Fruit fly (Drosophila melanogaster) whole organism, pupa: ENCODE results near the gene CG5849.

ENCODE experiments used
- CG10348 ChIP-seq: fragments of 200-800 bp; sonication (Bioruptor generic); IDR thresholded peaks from 2 replicates; pipeline ENCODE4 v1.3.6; 2022; ENCODE audit warnings: missing biosample characterization, missing genetic modification characterization
- CG12605 ChIP-seq: fragments of 200-800 bp; sonication (Bioruptor generic); IDR thresholded peaks from 2 replicates; pipeline ENCODE4 v1.3.6; 2022; ENCODE audit warnings: missing biosample characterization, missing genetic modification characterization
- CG13204 ChIP-seq: fragments of 200-800 bp; sonication (Bioruptor generic); optimal IDR thresholded peaks from 2 replicates; lab custom pipeline; 2018; ENCODE audit warnings: missing biosample characterization, mild to moderate bottlenecking, missing genetic modification characterization, moderate library complexity
- CG14655 ChIP-seq: fragments of 200-800 bp; sonication (Bioruptor generic); optimal IDR thresholded peaks from 3 replicates; lab custom pipeline; 2017; ENCODE audit warnings: mild to moderate bottlenecking, missing biosample characterization, missing genetic modification reagents, missing genetic modification characterization
- CG15710 ChIP-seq: fragments of 200-800 bp; sonication (Bioruptor generic); optimal IDR thresholded peaks from 2 replicates; lab custom pipeline; 2018; ENCODE audit warnings: missing biosample characterization, mild to moderate bottlenecking, missing genetic modification characterization, moderate library complexity
- CG17806 ChIP-seq: fragments of 200-800 bp; sonication (Bioruptor generic); optimal IDR thresholded peaks from 2 replicates; lab custom pipeline; 2018; ENCODE audit warnings: missing biosample characterization, mild to moderate bottlenecking, missing genetic modification characterization, moderate library complexity
- CG32121 ChIP-seq: fragments of 200-800 bp; sonication (Bioruptor generic); IDR thresholded peaks from 2 replicates; pipeline ENCODE4 v1.3.6; 2022; ENCODE audit warnings: missing biosample characterization, missing genetic modification characterization
- CG34367 ChIP-seq: fragments of 200-800 bp; sonication (Bioruptor generic); optimal IDR thresholded peaks from 2 replicates; lab custom pipeline; 2018; ENCODE audit warnings: missing biosample characterization, mild to moderate bottlenecking, missing genetic modification characterization
- CG4496 ChIP-seq: fragments of 200-800 bp; sonication (Bioruptor generic); IDR thresholded peaks from 3 replicates; pipeline ENCODE4 v1.3.6; 2022; ENCODE audit warnings: missing biosample characterization, missing genetic modification characterization
- CG8159 ChIP-seq: fragments of 200-800 bp; sonication (Bioruptor generic); optimal IDR thresholded peaks from 3 replicates; lab custom pipeline; 2018; ENCODE audit warnings: missing biosample characterization, mild to moderate bottlenecking, missing genetic modification characterization, moderate library complexity
- CG8301 ChIP-seq: fragments of 200-800 bp; sonication (Bioruptor generic); optimal IDR thresholded peaks from 2 replicates; lab custom pipeline; 2018; ENCODE audit warnings: missing biosample characterization, mild to moderate bottlenecking, missing genetic modification characterization
- CG9948 ChIP-seq: fragments of 200-800 bp; sonication (Bioruptor generic); optimal IDR thresholded peaks from 2 replicates; lab custom pipeline; 2018; ENCODE audit warnings: missing biosample characterization, mild to moderate bottlenecking, missing genetic modification characterization, moderate library complexity
- D1 ChIP-seq: fragments of 200-800 bp; sonication (Bioruptor generic); optimal IDR thresholded peaks from 2 replicates; lab custom pipeline; 2018; ENCODE audit warnings: missing biosample characterization, mild to moderate bottlenecking, missing genetic modification characterization, moderate library complexity
- EcR ChIP-seq: fragments of 200-800 bp; sonication (Bioruptor generic); optimal IDR thresholded peaks from 3 replicates; lab custom pipeline; 2019; ENCODE audit warnings: missing biosample characterization, missing genetic modification characterization, mild to moderate bottlenecking, moderate library complexity, missing genetic modification reagents
- Ets98B ChIP-seq: fragments of 200-800 bp; sonication (Bioruptor generic); IDR thresholded peaks from 2 replicates; pipeline ENCODE4 v1.3.6; 2022; ENCODE audit warnings: missing biosample characterization, missing genetic modification characterization
- Pif1A ChIP-seq: fragments of 200-800 bp; sonication (Bioruptor generic); optimal IDR thresholded peaks from 3 replicates; lab custom pipeline; 2016; ENCODE audit warnings: missing biosample characterization, missing genetic modification characterization
- Pif1B ChIP-seq: fragments of 200-800 bp; sonication (Bioruptor generic); optimal IDR thresholded peaks from 3 replicates; lab custom pipeline; 2016; ENCODE audit warnings: missing biosample characterization, missing genetic modification characterization
- Snoo ChIP-seq: fragments of 200-800 bp; sonication (Bioruptor generic); optimal IDR thresholded peaks from 3 replicates; lab custom pipeline; 2017; ENCODE audit warnings: missing biosample characterization, mild to moderate bottlenecking, missing genetic modification characterization, inconsistent platforms
- fd96Ca ChIP-seq: fragments of 200-800 bp; sonication (Bioruptor generic); IDR thresholded peaks from 3 replicates; pipeline ENCODE4 v1.3.6; 2022; ENCODE audit warnings: missing biosample characterization, missing genetic modification characterization
- gl ChIP-seq: fragments of 200-800 bp; sonication (Bioruptor generic); optimal IDR thresholded peaks from 2 replicates; lab custom pipeline; 2018; ENCODE audit warnings: missing biosample characterization, mild to moderate bottlenecking, missing genetic modification characterization
- rn ChIP-seq: fragments of 200-800 bp; sonication (Bioruptor generic); IDR thresholded peaks from 2 replicates; pipeline ENCODE4 v1.3.6; 2022; ENCODE audit warnings: missing biosample characterization, missing genetic modification characterization

The CG5849 gene

DNA sequence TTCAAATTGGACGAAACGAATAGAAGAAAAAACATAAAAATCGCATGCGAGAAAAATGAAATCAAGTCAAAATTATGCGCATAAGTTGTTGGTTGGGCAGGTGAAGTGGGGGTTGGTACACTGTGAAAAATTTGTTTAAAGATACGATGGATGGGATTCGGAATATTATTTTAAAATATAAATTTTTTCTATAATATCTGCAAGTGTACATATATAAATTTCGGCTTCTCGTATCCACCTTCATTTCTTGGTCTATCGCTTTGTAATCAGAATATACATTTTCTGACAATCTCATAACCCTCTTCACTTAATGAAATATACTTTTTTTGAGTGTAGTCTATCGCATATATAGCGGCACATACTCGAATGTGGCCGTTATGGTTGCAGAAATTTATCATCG is 36.6 kb upstream of the CG5849 start:
- TF ChIP-seq fd96Ca (GFP tag; lab: Robert Waterston, UW) = no peak
- no peak for TF ChIP-seq CG34367 (tag; lab: Kevin White, UChicago)
- no peak for TF ChIP-seq CG15710
- no peak for TF ChIP-seq CG13204
- peak; percentile 76 for TF ChIP-seq Ets98B
- peak; percentile 45; the same call in 1 of the 2 replicates for TF ChIP-seq rn
- TF ChIP-seq D1 (tag; lab: Kevin White, UChicago) = no peak
- peak; percentile 46 for TF ChIP-seq Pif1A (GFP tag; lab: Kevin White, UChicago)
- peak; percentile 22 for TF ChIP-seq Pif1B (GFP tag; lab: Kevin White, UChicago)
- TF ChIP-seq CG17806 (tag; lab: Kevin White, UChicago) = no peak
- TF ChIP-seq Snoo (tag; lab: Kevin White, UChicago) = peak; percentile 14
- TF ChIP-seq CG32121 (GFP tag; lab: Robert Waterston, UW) = peak; percentile 77
- TF ChIP-seq CG10348 (GFP tag; lab: Robert Waterston, UW) = 0 out of 2 replicates have a peak, but pooled peaks have one; percentile 11
- peak; percentile 59 for TF ChIP-seq CG14655 (GFP tag; lab: Kevin White, UChicago)
- TF ChIP-seq CG8301 (tag; lab: Kevin White, UChicago) = peak; percentile 65
- TF ChIP-seq CG4496 (GFP tag; lab: Robert Waterston, UW) = peak; percentile 69; the same call in 2 of the 3 replicates
- TF ChIP-seq gl (tag; lab: Kevin White, UChicago) = no peak
- no peak for TF ChIP-seq EcR (GFP tag; lab: Kevin White, UChicago)
- TF ChIP-seq CG9948 = no peak

DNA sequence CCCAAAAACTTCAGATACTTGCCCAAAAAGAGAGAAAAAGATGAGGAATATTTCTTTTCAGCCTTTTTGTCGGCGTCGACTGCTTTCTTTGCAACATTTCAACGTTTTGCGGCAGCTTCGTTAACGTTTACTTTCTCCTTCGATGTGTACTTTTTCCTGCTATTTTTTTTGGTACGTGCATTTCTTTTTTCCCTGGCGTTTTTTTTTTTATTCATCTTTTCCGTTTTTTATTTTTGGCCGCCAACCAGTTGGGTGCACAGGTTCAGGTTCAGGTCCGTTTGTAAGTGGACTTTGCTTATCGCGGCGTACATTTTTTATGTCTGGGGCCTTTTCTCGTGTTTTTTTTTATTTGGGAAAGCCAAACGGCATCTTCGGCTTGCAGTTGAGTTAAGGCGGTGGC is 35.5 kb upstream of the CG5849 start:
- TF ChIP-seq CG14655 (GFP tag; lab: Kevin White, UChicago) = peak; percentile 14
- peak; percentile 65; the same call in 1 of the 3 replicates for TF ChIP-seq CG4496 (GFP tag; lab: Robert Waterston, UW)
- no peak for TF ChIP-seq CG34367 (tag; lab: Kevin White, UChicago)
- peak; percentile 58 for TF ChIP-seq Ets98B
- peak; percentile 60; the same call in 1 of the 2 replicates for TF ChIP-seq CG12605 (GFP tag; lab: Robert Waterston, UW)
- TF ChIP-seq rn = no peak
- TF ChIP-seq fd96Ca (GFP tag; lab: Robert Waterston, UW) = no peak
- peak; percentile 67 for TF ChIP-seq Snoo (tag; lab: Kevin White, UChicago)
- TF ChIP-seq CG15710 = no peak
- TF ChIP-seq CG17806 (tag; lab: Kevin White, UChicago) = no peak
- no peak for TF ChIP-seq CG10348 (GFP tag; lab: Robert Waterston, UW)
- TF ChIP-seq Pif1B (GFP tag; lab: Kevin White, UChicago) = peak; percentile 49
- peak; percentile 64 for TF ChIP-seq Pif1A (GFP tag; lab: Kevin White, UChicago)
- TF ChIP-seq CG32121 (GFP tag; lab: Robert Waterston, UW) = 0 out of 2 replicates have a peak, but pooled peaks have one; percentile 17
- TF ChIP-seq, all 21 proteins: peak for 8

DNA sequence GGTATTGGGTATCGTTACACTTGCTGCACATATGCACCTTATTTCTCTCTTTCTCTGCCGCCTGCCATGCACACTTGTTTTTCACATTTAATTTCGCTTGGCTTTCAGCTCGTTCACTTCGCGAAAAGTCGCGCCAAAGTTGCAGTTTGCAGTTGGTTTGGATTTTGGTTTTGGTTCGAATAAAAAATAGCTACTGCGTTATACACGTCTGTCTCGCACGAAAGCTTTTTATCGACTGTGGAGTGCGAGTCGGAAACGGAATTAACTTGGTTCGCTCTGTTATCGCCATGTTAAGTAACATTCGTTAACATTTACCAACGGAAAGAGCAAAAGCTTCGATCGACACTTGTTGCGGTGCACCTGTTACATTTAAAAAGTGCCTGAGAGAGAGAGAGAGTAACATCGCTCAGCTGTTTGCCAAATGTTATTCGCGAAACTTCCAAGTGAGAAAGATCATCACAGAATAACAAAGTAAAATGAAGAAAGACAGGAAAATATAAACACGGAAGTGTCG is 20.4 kb upstream of the CG5849 start, which contains the start of gene CG31176:
TSS of gene CG31176 (minus strand) at position 241 of the 514 bp plus-strand sequence.
- TF ChIP-seq CG12605 (GFP tag; lab: Robert Waterston, UW) (peak; percentile 11; the same call in 1 of the 2 replicates), CG4496 (GFP tag; lab: Robert Waterston, UW) (no peak)

DNA sequence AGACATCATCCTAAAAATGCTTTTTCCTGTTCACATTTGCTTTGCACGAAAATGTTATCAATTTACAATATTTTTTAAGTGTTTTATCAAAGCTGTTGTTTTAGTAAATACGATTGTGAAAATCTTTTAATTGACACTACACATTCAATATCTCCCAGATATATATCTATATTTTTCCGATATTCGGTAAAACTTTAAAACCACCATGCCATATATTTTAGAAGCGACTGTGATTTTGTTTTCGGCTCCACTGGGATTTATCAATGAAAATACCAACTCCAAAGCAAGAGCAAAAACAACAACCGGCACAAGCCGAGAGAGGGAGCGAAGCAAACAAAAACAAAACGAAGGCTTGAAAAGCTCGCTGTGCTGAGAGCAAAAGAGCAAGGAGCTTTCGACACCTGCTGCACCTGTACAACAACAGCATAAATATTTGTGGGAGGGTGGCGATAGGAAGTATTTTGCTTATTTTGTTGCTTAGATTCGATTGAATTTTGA is 19.9 kb upstream of the CG5849 start:
- TF ChIP-seq CG9948 (peak; percentile 79), CG13204 (peak; percentile 26), Ets98B (peak; percentile 77), CG17806 (tag; lab: Kevin White, UChicago) (peak; percentile 75), EcR (GFP tag; lab: Kevin White, UChicago) (no peak), Snoo (tag; lab: Kevin White, UChicago) (peak; percentile 81), Pif1A (GFP tag; lab: Kevin White, UChicago) (peak; percentile 79), CG4496 (GFP tag; lab: Robert Waterston, UW) (peak; percentile 85), CG10348 (GFP tag; lab: Robert Waterston, UW) (no peak), CG15710 (peak; percentile 75), CG8301 (tag; lab: Kevin White, UChicago) (peak; percentile 83), CG12605 (GFP tag; lab: Robert Waterston, UW) (peak; percentile 43; the same call in 1 of the 2 replicates), CG14655 (GFP tag; lab: Kevin White, UChicago) (peak; percentile 85), CG32121 (GFP tag; lab: Robert Waterston, UW) (peak; percentile 82), gl (tag; lab: Kevin White, UChicago) (peak; percentile 47), CG34367 (tag; lab: Kevin White, UChicago) (peak; percentile 63), fd96Ca (GFP tag; lab: Robert Waterston, UW) (no peak), CG8159 (tag; lab: Kevin White, UChicago) (peak; percentile 79), D1 (tag; lab: Kevin White, UChicago) (peak; percentile 67), Pif1B (GFP tag; lab: Kevin White, UChicago) (peak; percentile 64), rn (peak; percentile 67)

DNA sequence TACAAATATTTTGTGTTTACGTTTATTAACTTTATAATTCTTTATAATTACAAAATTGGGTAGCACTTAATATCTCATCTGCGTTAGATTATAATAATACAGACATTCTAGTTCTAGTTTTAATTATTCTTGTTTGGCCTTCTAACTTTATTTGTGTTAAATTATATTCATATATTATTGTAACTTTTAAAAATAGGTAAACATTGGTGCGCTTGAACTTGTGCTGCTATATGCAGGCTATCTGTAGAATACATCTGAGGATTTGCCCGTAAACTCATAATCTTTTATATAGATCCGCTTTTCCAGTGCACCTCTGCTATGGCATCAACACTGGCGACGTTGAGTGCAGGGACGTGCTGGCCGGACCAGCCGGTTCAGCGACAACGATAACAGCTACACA is 17.4 kb upstream of the CG5849 start:
- peak; percentile 17 for TF ChIP-seq CG15710
- peak; percentile 57 for TF ChIP-seq CG8159 (tag; lab: Kevin White, UChicago)
- TF ChIP-seq Pif1B (GFP tag; lab: Kevin White, UChicago) = no peak
- TF ChIP-seq CG4496 (GFP tag; lab: Robert Waterston, UW) = 0 out of 3 replicates have a peak, but pooled peaks have one; percentile 20
- peak; percentile 37 for TF ChIP-seq CG8301 (tag; lab: Kevin White, UChicago)
- TF ChIP-seq CG14655 (GFP tag; lab: Kevin White, UChicago) = peak; percentile 58
- TF ChIP-seq Snoo (tag; lab: Kevin White, UChicago) = no peak
- no peak for TF ChIP-seq CG9948
- TF ChIP-seq, all 21 proteins: peak for 5
